Fruit fly (Drosophila melanogaster): ENCODE data around the gene RpS27A.

The RpS27A gene

DNA sequence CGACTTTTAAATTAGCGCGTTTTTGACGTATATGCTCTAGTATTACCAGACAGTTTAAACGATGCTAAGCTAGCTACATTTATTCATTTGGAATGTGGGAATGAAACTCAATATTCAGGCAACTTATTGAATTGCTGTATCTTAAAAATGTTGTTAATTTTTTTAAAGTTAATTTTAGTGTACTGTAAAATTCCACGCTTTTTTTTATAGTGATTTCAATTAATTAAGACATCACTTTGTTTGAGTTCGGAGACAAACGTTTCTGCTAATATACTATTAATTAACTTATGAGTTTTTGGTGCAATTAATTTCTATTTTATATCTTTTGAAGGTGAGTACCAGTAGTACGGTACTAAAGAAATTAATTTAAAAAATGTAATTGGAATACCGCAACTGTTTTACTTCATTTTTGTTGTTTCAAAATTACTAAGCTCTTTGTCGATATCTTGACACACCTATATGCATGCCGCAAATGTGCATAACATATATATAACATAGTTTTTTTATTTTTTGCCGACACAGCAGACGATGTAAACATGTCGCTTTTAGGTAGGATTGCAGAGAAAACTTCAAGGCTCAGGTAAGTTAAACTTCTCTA, 21.8 kb upstream of the RpS27A start, which contains the start of the genes Cdk1 and mRpS7 (continued):
- TF ChIP-seq Oli (tag; optimal IDR thresholded peaks at IDR 0.05) (peak; percentile 77), hth (optimal IDR thresholded peaks at IDR 0.05) (no peak), zfh2 (GFP tag; optimal IDR thresholded peaks at IDR 0.05) (peak; percentile 52), Stat92E (GFP tag; optimal IDR thresholded peaks at IDR 0.05) (no peak), cwo (GFP tag; optimal IDR thresholded peaks at IDR 0.05) (peak; percentile 44), CG30020 (tag; optimal IDR thresholded peaks at IDR 0.05) (peak; percentile 100), PHDP (tag; optimal IDR thresholded peaks at IDR 0.05) (peak; percentile 81), bab2 (GFP tag; optimal IDR thresholded peaks at IDR 0.05) (peak; percentile 59), MESR4 (GFP tag; optimal IDR thresholded peaks at IDR 0.05) (peak; percentile 62), CG6254 (GFP tag; optimal IDR thresholded peaks at IDR 0.05) (peak; percentile 38), btn (GFP tag; optimal IDR thresholded peaks at IDR 0.05) (no peak), ham (GFP tag; IDR thresholded peaks at IDR 0.05) (no peak), CG9609 (GFP tag; optimal IDR thresholded peaks at IDR 0.05) (peak; percentile 53), nerfin-2 (GFP tag; IDR thresholded peaks at IDR 0.05; ENCODE audit: partially characterized antibody) (no peak), CG12942 (GFP tag; optimal IDR thresholded peaks at IDR 0.05) (peak; percentile 62), Hr51 (GFP tag; optimal IDR thresholded peaks at IDR 0.05) (peak; percentile 4 to 81), ro (GFP tag; IDR thresholded peaks at IDR 0.05) (no peak), CG2120 (GFP tag; optimal IDR thresholded peaks at IDR 0.05) (peak; percentile 80), CG13624 (GFP tag; optimal IDR thresholded peaks at IDR 0.05) (peak; percentile 63), Abd-B (GFP tag; optimal IDR thresholded peaks at IDR 0.05) (no peak), hb (GFP tag; IDR thresholded peaks at IDR 0.05; ENCODE audit: partially characterized antibody) (no peak), CG14667 (GFP tag; IDR thresholded peaks at IDR 0.05) (no peak; the same call in 1 of the 2 replicates), Optix (GFP tag; IDR thresholded peaks at IDR 0.05) (no peak), Myb (GFP tag; optimal IDR thresholded peaks at IDR 0.05) (peak; percentile 40), Doc2 (GFP tag; IDR thresholded peaks at IDR 0.05) (no peak), CG32772 (GFP tag; IDR thresholded peaks at IDR 0.05) (peak; percentile 72), CG14710 (tag; optimal IDR thresholded peaks at IDR 0.05) (peak; percentile 87), chif (GFP tag; optimal IDR thresholded peaks at IDR 0.05) (peak; percentile 17 to 53), fru (optimal IDR thresholded peaks at IDR 0.05) (no peak), CG18476 (GFP tag; optimal IDR thresholded peaks at IDR 0.05) (peak; percentile 64), CG11456 (GFP tag; IDR thresholded peaks at IDR 0.05) (peak; percentile 52; the same call in 1 of the 3 replicates), Ets65A (GFP tag) (peak; percentile 85), caup (GFP tag; optimal IDR thresholded peaks at IDR 0.05; ENCODE audit: severe bottlenecking) (peak; percentile 52), sc (optimal IDR thresholded peaks at IDR 0.05) (no peak), sc (GFP tag; optimal IDR thresholded peaks at IDR 0.05) (peak; percentile 36), CkIIα-i1 (GFP tag; IDR thresholded peaks at IDR 0.05) (no peak), CG12391 (tag; optimal IDR thresholded peaks at IDR 0.05) (peak; percentile 89), en (GFP tag; optimal IDR thresholded peaks at IDR 0.05) (no peak), dm (GFP tag; optimal IDR thresholded peaks at IDR 0.05) (peak; percentile 43), ttk (GFP tag; IDR thresholded peaks at IDR 0.05) (peak; percentile 63; the same call in 1 of the 2 replicates), chinmo (GFP tag; IDR thresholded peaks at IDR 0.05; ENCODE audit: partially characterized antibody) (no peak), repo (GFP tag; optimal IDR thresholded peaks at IDR 0.05) (no peak), GATAe (GFP tag; conservative IDR thresholded peaks at IDR 0.05) (no peak), gro (GFP tag; optimal IDR thresholded peaks at IDR 0.05) (no peak), Dll (GFP tag; IDR thresholded peaks at IDR 0.05; ENCODE audit: partially characterized antibody) (no peak), fd64A (GFP tag; optimal IDR thresholded peaks at IDR 0.05) (no peak), CG32767 (GFP tag; IDR thresholded peaks at IDR 0.05) (peak; percentile 61; the same call in 1 of the 2 replicates), tap (tag; optimal IDR thresholded peaks at IDR 0.05) (peak; percentile 61), sens-2 (GFP tag; IDR thresholded peaks at IDR 0.05) (0 out of 2 replicates have a peak, but pooled peaks have one; percentile 20), tio (GFP tag; optimal IDR thresholded peaks at IDR 0.05) (peak; percentile 74)
